Worm (Caenorhabditis elegans): ENCODE results near the gene Y14H12B.1.

DNA sequence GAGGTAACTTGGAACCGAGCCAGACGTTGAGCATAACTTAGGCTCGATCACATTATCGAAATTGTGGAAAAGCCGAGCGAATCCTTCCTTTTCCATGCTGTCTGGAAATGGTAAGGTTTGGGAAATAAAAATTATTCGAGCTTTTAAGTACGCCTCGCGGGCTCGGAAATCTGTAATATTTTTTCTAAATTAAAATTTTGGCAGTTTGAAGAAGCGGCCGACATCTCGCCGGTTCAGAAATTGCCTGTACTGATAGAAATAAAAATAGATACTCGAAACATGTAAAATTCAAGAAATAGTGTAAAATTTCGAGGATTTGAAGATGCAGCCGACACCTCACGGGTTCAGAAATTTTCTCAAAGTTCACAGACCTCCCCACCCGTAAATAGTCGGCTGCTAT, 23.5 kb upstream of the Y14H12B.1 start, which contains the start of gene bcmo-2:
- TF ChIP-seq him-1 (tag; optimal IDR thresholded peaks at IDR 0.05) (no peak), W03F9.2 (tag; optimal IDR thresholded peaks at IDR 0.05) (no peak), dao-5 (tag; optimal IDR thresholded peaks at IDR 0.05) (no peak)

Data from whole organism, L4/young adult.